Worm (Caenorhabditis elegans) whole organism, early embryonic: ENCODE data around the gene F01E11.3.

ENCODE experiments used
- B0310.2 ChIP-seq: sonication (generic microtip); optimal IDR thresholded peaks from 2 replicates; lab custom pipeline; 2016; ENCODE audit warnings: mild to moderate bottlenecking, missing genetic modification characterization, missing compliant biosample characterization
- F13C5.2 ChIP-seq: sonication (generic microtip); optimal IDR thresholded peaks from 2 replicates; lab custom pipeline; 2017; ENCODE audit warnings: mild to moderate bottlenecking, missing genetic modification characterization, inconsistent platforms, missing compliant biosample characterization
- aly-1 ChIP-seq: sonication (generic microtip); optimal IDR thresholded peaks from 2 replicates; lab custom pipeline; 2016; ENCODE audit warnings: missing genetic modification characterization, missing compliant biosample characterization
- ama-1 ChIP-seq: fragments of 150-350 bp; optimal IDR thresholded peaks from 2 replicates; lab custom pipeline; 2014
- ceh-13 ChIP-seq: fragments of 200-800 bp; sonication (Bioruptor generic); optimal IDR thresholded peaks from 2 replicates; lab custom pipeline; 2018; ENCODE audit warnings: mild to moderate bottlenecking, missing genetic modification characterization, missing compliant biosample characterization
- ceh-36 ChIP-seq: sonication (generic microtip); optimal IDR thresholded peaks from 2 replicates; lab custom pipeline; 2016; ENCODE audit warnings: missing genetic modification characterization, inconsistent platforms, missing compliant biosample characterization
- ets-7 ChIP-seq: sonication (generic microtip); optimal IDR thresholded peaks from 2 replicates; lab custom pipeline; 2016; ENCODE audit warnings: missing genotype, missing genetic modification characterization, missing compliant biosample characterization
- flt-1 ChIP-seq: fragments of 200-800 bp; sonication (Bioruptor generic); IDR thresholded peaks from 2 replicates; pipeline ENCODE4 v1.3.6; 2022; ENCODE audit warnings: missing genetic modification characterization, missing compliant biosample characterization
- hmbx-1 ChIP-seq: sonication (generic microtip); optimal IDR thresholded peaks from 2 replicates; lab custom pipeline; 2016; ENCODE audit warnings: mild to moderate bottlenecking, missing genetic modification characterization, missing compliant biosample characterization
- hmg-4 ChIP-seq: fragments of 200-800 bp; sonication (Bioruptor generic); optimal IDR thresholded peaks from 2 replicates; lab custom pipeline; 2018; ENCODE audit warnings: mild to moderate bottlenecking, missing genetic modification characterization, missing compliant biosample characterization
- hnd-1 ChIP-seq: sonication (generic microtip); optimal IDR thresholded peaks from 2 replicates; lab custom pipeline; 2016; ENCODE audit warnings: missing genetic modification characterization, missing compliant biosample characterization
- pes-1 ChIP-seq: fragments of 200-800 bp; sonication (Bioruptor generic); IDR thresholded peaks from 2 replicates; pipeline ENCODE4 v1.3.6; 2022; ENCODE audit warnings: missing genetic modification reagents, missing genetic modification characterization, missing compliant biosample characterization
- scrt-1 ChIP-seq: fragments of 200-800 bp; sonication (Bioruptor generic); IDR thresholded peaks from 2 replicates; pipeline ENCODE4 v1.3.6; 2022; ENCODE audit warnings: missing genetic modification characterization, missing compliant biosample characterization
- sea-1 ChIP-seq: fragments of 200-800 bp; sonication (Bioruptor generic); conservative IDR thresholded peaks from 2 replicates; pipeline ENCODE4 v1.3.6; 2022; ENCODE audit warnings: missing genetic modification characterization, missing compliant biosample characterization
- tbx-11 ChIP-seq: fragments of 200-800 bp; sonication (Bioruptor generic); IDR thresholded peaks from 2 replicates; pipeline ENCODE4 v1.3.6; 2022; ENCODE audit warnings: missing genetic modification characterization, missing compliant biosample characterization
- tbx-37 ChIP-seq: fragments of 200-800 bp; sonication (Bioruptor generic); conservative IDR thresholded peaks from 2 replicates; pipeline ENCODE4 v1.3.6; 2022; ENCODE audit warnings: missing genetic modification reagents, missing genetic modification characterization, missing compliant biosample characterization
- tra-4 ChIP-seq: sonication (generic microtip); optimal IDR thresholded peaks from 2 replicates; lab custom pipeline; 2017; ENCODE audit warnings: missing genetic modification characterization, missing compliant biosample characterization

F01E11.3 gene

DNA sequence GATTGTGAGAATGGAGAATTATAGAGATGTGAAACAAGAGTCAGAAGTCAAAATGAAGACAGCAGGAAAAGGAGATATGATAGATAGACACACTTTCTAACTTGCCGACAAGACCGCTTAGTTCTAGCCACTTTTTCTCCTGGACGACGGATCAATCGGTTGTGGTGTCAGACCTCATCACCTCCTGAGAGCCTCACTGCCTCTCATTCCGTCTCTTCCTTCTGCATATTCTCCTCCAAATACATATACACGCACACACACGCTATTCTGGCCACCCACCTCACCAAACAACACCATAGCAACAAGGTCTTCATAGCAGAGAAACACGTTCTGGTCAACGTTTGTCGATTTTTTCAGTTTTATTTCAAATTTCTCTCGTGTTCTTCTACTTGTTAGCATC lies at the start of gene F01E11.3:
F01E11.3 (plus strand) TSS at position 301 of the 400 bp plus-strand sequence.
- no peak for TF ChIP-seq ets-7 (tag; lab: Kevin White, UChicago)
- no peak for TF ChIP-seq hnd-1 (tag; lab: Kevin White, UChicago)

DNA sequence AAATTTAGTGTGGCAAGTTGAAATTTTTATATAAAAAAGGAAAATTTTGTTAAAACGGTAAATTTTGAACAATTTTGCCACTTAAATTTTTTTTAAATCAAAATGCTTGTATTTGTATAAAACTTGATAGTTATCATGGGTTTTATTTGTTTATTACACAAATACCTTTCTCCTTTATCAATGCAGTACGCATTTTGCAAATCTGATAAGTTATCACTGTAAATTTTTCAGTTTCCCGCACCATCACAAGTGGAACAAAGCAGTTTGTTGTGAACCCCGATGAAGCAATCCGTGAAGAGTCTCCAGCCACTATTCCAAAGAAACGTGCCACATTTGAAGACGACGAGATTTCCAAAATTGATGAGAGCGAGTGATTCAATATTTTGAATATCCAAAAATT lies 47.0 kb upstream of the F01E11.3 start:
- TF ChIP-seq B0310.2 = no peak
- no peak for TF ChIP-seq ceh-36 (tag; lab: Kevin White, UChicago)
- no peak for TF ChIP-seq tbx-11 (GFP tag; lab: Robert Waterston, UW)
- no peak for TF ChIP-seq aly-1 (tag; lab: Kevin White, UChicago)
- no peak for TF ChIP-seq ceh-13
- no peak for TF ChIP-seq hnd-1 (tag; lab: Kevin White, UChicago)
- TF ChIP-seq pes-1 = no peak
- no peak for TF ChIP-seq sea-1 (GFP tag; lab: Robert Waterston, UW)
- no peak for TF ChIP-seq flt-1 (GFP tag; lab: Robert Waterston, UW)
- no peak for TF ChIP-seq hmg-4
- no peak for TF ChIP-seq F13C5.2
- no peak for TF ChIP-seq ets-7 (tag; lab: Kevin White, UChicago)
- TF ChIP-seq tra-4 = no peak
- TF ChIP-seq hmbx-1 (tag; lab: Kevin White, UChicago) = no peak

DNA sequence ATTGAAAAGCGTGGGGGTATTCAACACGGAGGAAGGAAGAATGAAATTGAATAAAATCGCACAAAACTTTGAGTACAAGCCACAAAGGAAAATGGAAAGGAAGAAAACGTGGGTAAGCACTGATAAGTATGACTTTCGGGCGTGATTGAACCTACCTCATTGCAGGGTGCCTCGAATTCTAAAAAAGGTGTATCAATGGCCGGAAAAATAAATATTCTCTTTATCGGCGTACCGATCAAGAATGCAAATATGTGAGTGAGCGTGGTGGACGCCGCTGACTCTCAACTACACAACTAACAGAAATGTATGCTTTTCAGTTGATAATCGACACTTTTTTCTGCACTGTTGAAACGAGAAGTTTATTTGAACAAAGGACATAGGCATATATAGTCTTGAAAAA lies 42.7 kb upstream of the F01E11.3 start, which contains the start of gene otpl-3:
otpl-3 (minus strand) TSS at position 304 of the 400 bp plus-strand sequence.
- TF ChIP-seq ceh-13 (no peak), tbx-37 (GFP tag; lab: Robert Waterston, UW) (no peak), pes-1 (no peak), hnd-1 (tag; lab: Kevin White, UChicago) (no peak), sea-1 (GFP tag; lab: Robert Waterston, UW) (no peak), tra-4 (no peak), hmg-4 (no peak), ama-1 (no peak), ets-7 (tag; lab: Kevin White, UChicago) (no peak), F13C5.2 (no peak), ceh-36 (tag; lab: Kevin White, UChicago) (no peak), hmbx-1 (tag; lab: Kevin White, UChicago) (no peak), scrt-1 (no peak), flt-1 (GFP tag; lab: Robert Waterston, UW) (no peak), tbx-11 (GFP tag; lab: Robert Waterston, UW) (no peak), aly-1 (tag; lab: Kevin White, UChicago) (no peak), B0310.2 (no peak)

DNA sequence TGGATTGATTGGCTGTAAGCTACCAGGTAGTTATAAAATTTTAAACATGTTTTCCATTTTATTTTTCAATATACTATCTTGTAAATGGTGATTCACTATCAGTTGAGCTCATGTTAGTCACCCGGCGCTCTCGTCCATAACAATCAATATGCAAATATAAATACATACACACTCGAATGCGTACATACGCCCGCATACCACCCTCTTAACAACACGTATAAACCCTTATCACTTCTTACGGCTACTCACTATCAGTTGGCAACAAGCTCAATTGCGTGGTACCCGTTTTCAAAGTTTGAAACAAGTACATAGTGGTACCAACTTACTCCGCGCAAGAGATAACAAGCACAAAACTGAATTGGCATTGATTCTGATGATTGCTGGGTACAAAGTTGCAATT lies 40.2 kb upstream of the F01E11.3 start:
- no peak for TF ChIP-seq B0310.2
- TF ChIP-seq tbx-37 (GFP tag; lab: Robert Waterston, UW) = no peak
- TF ChIP-seq tbx-11 (GFP tag; lab: Robert Waterston, UW) = no peak
- TF ChIP-seq ceh-36 (tag; lab: Kevin White, UChicago) = no peak
- no peak for TF ChIP-seq flt-1 (GFP tag; lab: Robert Waterston, UW)
- no peak for TF ChIP-seq ceh-13
- TF ChIP-seq hnd-1 (tag; lab: Kevin White, UChicago) = no peak
- TF ChIP-seq scrt-1 = no peak
- no peak for TF ChIP-seq tra-4

DNA sequence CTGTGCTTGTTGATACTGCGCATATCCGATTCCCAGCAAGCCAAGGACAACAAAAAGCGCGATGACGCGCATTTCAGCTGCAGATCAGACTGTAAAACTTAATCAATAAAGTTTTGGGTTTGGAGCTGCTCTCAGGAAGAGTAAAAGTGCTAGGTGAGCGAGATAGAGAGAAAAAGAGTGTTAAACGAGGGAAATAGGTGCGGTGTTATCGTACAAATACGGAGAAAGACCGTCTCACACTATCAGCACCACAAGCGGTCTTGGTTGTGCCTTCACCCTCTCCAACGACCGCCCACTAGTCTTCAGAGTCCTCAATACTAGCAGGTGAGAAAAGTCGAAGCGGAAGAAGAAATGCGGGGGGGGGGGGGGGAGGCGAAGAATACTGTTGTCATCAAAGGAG lies 38.6 kb upstream of the F01E11.3 start, which contains the start of gene F14B8.5:
F14B8.5 (minus strand) TSS at position 127 of the 400 bp plus-strand sequence.
- TF ChIP-seq hnd-1 (tag; lab: Kevin White, UChicago) = no peak
- TF ChIP-seq B0310.2 = no peak
- no peak for TF ChIP-seq flt-1 (GFP tag; lab: Robert Waterston, UW)
- no peak for TF ChIP-seq F13C5.2
- no peak for TF ChIP-seq ets-7 (tag; lab: Kevin White, UChicago)
- TF ChIP-seq pes-1 = no peak
- no peak for TF ChIP-seq tbx-37 (GFP tag; lab: Robert Waterston, UW)
- no peak for TF ChIP-seq aly-1 (tag; lab: Kevin White, UChicago)
- no peak for TF ChIP-seq ama-1
- no peak for TF ChIP-seq ceh-13
- no peak for TF ChIP-seq tbx-11 (GFP tag; lab: Robert Waterston, UW)
- no peak for TF ChIP-seq hmg-4
- no peak for TF ChIP-seq tra-4

DNA sequence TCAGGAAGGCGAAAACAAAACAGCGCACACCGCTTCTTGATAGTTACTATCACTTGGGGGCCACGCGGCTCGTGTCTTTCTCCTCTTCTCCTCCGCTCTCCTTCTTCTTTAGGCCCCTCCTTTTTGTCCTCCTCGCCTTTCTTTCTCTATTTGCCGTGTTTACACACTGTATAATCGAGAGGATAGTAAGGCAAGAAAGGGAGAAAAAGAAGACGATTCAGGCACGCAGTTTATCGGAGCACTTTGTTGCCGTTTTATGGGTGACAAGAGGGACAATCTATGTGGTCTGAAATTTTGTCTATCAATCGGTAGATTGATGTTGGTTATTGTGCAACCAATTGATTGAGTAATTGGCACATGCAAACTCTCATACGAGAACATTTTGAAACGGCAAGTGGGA lies 35.0 kb upstream of the F01E11.3 start, which contains the start of gene F14B8.6:
F14B8.6 (minus strand) TSS at position 292 of the 400 bp plus-strand sequence.
- TF ChIP-seq hmbx-1 (tag; lab: Kevin White, UChicago) (no peak), ama-1 (no peak), ceh-13 (no peak), tbx-11 (GFP tag; lab: Robert Waterston, UW) (no peak), sea-1 (GFP tag; lab: Robert Waterston, UW) (no peak), hmg-4 (peak; percentile 22)

DNA sequence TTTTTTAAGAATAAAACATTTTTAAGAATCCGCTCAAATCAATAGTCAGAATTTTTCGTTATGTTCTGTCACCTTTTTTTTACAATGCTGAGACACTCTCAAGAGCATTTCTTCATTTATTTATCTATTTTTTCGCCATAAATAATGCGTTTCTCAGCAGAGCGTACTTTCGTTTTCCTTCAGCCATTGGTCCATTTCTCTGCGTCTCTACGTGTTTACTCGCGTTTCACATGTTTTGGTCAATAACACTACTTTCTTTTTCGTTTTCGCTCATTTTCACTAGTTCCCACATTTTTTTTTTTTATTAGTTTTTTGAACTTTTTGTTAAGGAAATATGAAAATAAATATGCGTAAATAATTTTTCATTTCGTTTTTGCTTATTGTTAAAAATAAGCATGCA lies 32.7 kb upstream of the F01E11.3 start:
- TF ChIP-seq F13C5.2 = no peak
- TF ChIP-seq pes-1 = no peak
- no peak for TF ChIP-seq B0310.2
- no peak for TF ChIP-seq ceh-36 (tag; lab: Kevin White, UChicago)
- TF ChIP-seq hmbx-1 (tag; lab: Kevin White, UChicago) = no peak
- TF ChIP-seq tra-4 = no peak
- no peak for TF ChIP-seq hnd-1 (tag; lab: Kevin White, UChicago)
- TF ChIP-seq sea-1 (GFP tag; lab: Robert Waterston, UW) = no peak
- TF ChIP-seq tbx-11 (GFP tag; lab: Robert Waterston, UW) = no peak
- no peak for TF ChIP-seq flt-1 (GFP tag; lab: Robert Waterston, UW)
- TF ChIP-seq aly-1 (tag; lab: Kevin White, UChicago) = no peak
- TF ChIP-seq ets-7 (tag; lab: Kevin White, UChicago) = no peak
- TF ChIP-seq tbx-37 (GFP tag; lab: Robert Waterston, UW) = no peak
- TF ChIP-seq scrt-1 = no peak
- no peak for TF ChIP-seq ama-1
- TF ChIP-seq hmg-4 = no peak
- no peak for TF ChIP-seq ceh-13

DNA sequence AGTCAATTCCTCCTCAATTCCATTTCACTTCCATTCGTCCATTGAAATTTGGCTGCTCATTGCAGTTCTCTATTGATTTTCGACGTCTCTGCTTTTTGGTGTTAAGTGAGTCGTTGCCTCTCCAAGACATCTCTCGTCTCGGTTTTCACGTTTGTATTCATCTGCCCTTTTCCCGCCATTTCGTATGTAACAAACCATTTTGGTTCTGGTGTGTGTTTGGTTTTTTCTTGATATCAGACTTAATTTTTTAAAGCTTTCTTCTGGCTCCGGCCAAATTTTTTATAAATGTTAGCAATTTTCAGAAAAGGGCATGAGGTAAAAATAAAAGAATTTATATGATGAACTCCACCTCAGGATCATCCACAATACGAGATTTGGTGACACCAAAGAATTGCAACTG lies 31.7 kb upstream of the F01E11.3 start, which contains the start of gene C16E9.2:
C16E9.2 (plus strand) TSS at position 301 of the 400 bp plus-strand sequence.
- TF ChIP-seq hmg-4 (no peak), ets-7 (tag; lab: Kevin White, UChicago) (no peak), flt-1 (GFP tag; lab: Robert Waterston, UW) (no peak), aly-1 (tag; lab: Kevin White, UChicago) (no peak)
